Fruit fly (Drosophila melanogaster) whole organism, embryonic: Measurements from ENCODE around the gene Atac2.
A peak's percentile ranks its signal among the peaks of the same experiment; 100 is the strongest.

Experiments
- Atf3 ChIP-seq: fragments of 200-800 bp; sonication (Bioruptor generic); optimal IDR thresholded peaks from 3 replicates; lab custom pipeline; 2016; ENCODE audit warnings: missing biosample characterization, missing genetic modification characterization
- Atf6 ChIP-seq: fragments of 200-800 bp; sonication (Bioruptor generic); IDR thresholded peaks from 2 replicates; pipeline ENCODE4 v1.3.6; 2022; ENCODE audit warnings: missing biosample characterization, missing genetic modification characterization
- B-H1 ChIP-seq: fragments of 200-800 bp; sonication (Bioruptor generic); IDR thresholded peaks from 3 replicates; pipeline ENCODE4 v1.3.6; 2022; ENCODE audit warnings: missing biosample characterization, missing genetic modification characterization
- CG11398 ChIP-seq: fragments of 200-800 bp; sonication (Bioruptor generic); optimal IDR thresholded peaks from 2 replicates; lab custom pipeline; 2016; ENCODE audit warnings: missing biosample characterization, missing genetic modification characterization
- CG11696 ChIP-seq: fragments of 200-800 bp; sonication (Bioruptor generic); IDR thresholded peaks from 2 replicates; pipeline ENCODE4 v1.3.6; 2022; ENCODE audit warnings: missing biosample characterization, missing genetic modification characterization
- CG11723 ChIP-seq: fragments of 200-800 bp; sonication (Bioruptor generic); optimal IDR thresholded peaks from 2 replicates; lab custom pipeline; 2017; ENCODE audit warnings: missing biosample characterization, mild to moderate bottlenecking, missing genetic modification characterization
- CG13424 ChIP-seq: fragments of 200-800 bp; sonication (Bioruptor generic); optimal IDR thresholded peaks from 2 replicates; lab custom pipeline; 2019; ENCODE audit warnings: missing biosample characterization, mild to moderate bottlenecking, missing genetic modification characterization, moderate library complexity
- CG1529 ChIP-seq: fragments of 200-800 bp; sonication (Bioruptor generic); optimal IDR thresholded peaks from 3 replicates; lab custom pipeline; 2018; ENCODE audit warnings: missing biosample characterization, missing genetic modification characterization
- CG17568 ChIP-seq: fragments of 200-800 bp; sonication (Bioruptor generic); optimal IDR thresholded peaks from 2 replicates; lab custom pipeline; 2018; ENCODE audit warnings: missing biosample characterization, mild to moderate bottlenecking, missing genetic modification characterization, moderate library complexity
- CG4854 ChIP-seq: fragments of 200-800 bp; sonication (Bioruptor generic); optimal IDR thresholded peaks from 2 replicates; lab custom pipeline; 2016; ENCODE audit warnings: missing biosample characterization, missing genetic modification characterization, inconsistent platforms
- CG5180 ChIP-seq: fragments of 200-800 bp; sonication (Bioruptor generic); optimal IDR thresholded peaks from 3 replicates; lab custom pipeline; 2017; ENCODE audit warnings: missing biosample characterization, missing genetic modification characterization, mild to moderate bottlenecking, moderate library complexity, missing genetic modification reagents
- CG5953 ChIP-seq: fragments of 200-800 bp; sonication (Bioruptor generic); IDR thresholded peaks from 2 replicates; pipeline ENCODE4 v1.3.6; 2022; ENCODE audit warnings: missing biosample characterization, missing genetic modification characterization
- CG7271 ChIP-seq: fragments of 200-800 bp; sonication (Bioruptor generic); optimal IDR thresholded peaks from 2 replicates; lab custom pipeline; 2018; ENCODE audit warnings: missing biosample characterization, mild to moderate bottlenecking, missing genetic modification characterization, moderate library complexity
- CG7786 ChIP-seq: fragments of 200-800 bp; sonication (Bioruptor generic); optimal IDR thresholded peaks from 2 replicates; lab custom pipeline; 2016; ENCODE audit warnings: missing biosample characterization, missing genetic modification characterization
- CG7963 ChIP-seq: fragments of 200-800 bp; sonication (Bioruptor generic); IDR thresholded peaks from 3 replicates; pipeline ENCODE4 v1.3.6; 2022; ENCODE audit warnings: missing biosample characterization, missing genetic modification characterization; ENCODE audit not compliant: partially characterized antibody
- CG8478 ChIP-seq: fragments of >200 bp; optimal IDR thresholded peaks from 2 replicates; lab custom pipeline; 2018
- CG9727 ChIP-seq: fragments of 200-800 bp; sonication (Bioruptor generic); optimal IDR thresholded peaks from 3 replicates; lab custom pipeline; 2017; ENCODE audit warnings: missing biosample characterization, mild to moderate bottlenecking, missing genetic modification characterization
- CHES-1-like ChIP-seq: fragments of 200-800 bp; sonication (Bioruptor generic); optimal IDR thresholded peaks from 2 replicates; lab custom pipeline; 2016; ENCODE audit warnings: missing biosample characterization, missing genetic modification characterization
- Dip3 ChIP-seq: fragments of 200-800 bp; sonication (Bioruptor generic); optimal IDR thresholded peaks from 3 replicates; lab custom pipeline; 2016; ENCODE audit warnings: missing biosample characterization, missing genetic modification characterization
- E2f2 ChIP-seq: fragments of 200-800 bp; sonication (Bioruptor generic); IDR thresholded peaks from 2 replicates; pipeline ENCODE4 v1.3.6; 2022; ENCODE audit warnings: missing biosample characterization, missing genetic modification characterization
- Fer1 ChIP-seq: fragments of 200-800 bp; sonication (Bioruptor generic); optimal IDR thresholded peaks from 2 replicates; lab custom pipeline; 2017; ENCODE audit warnings: missing biosample characterization, mild to moderate bottlenecking, missing genetic modification characterization
- GATAe ChIP-seq: fragments of 200-800 bp; sonication (Bioruptor generic); conservative IDR thresholded peaks from 2 replicates; pipeline ENCODE4 v1.3.6; 2022; ENCODE audit warnings: missing biosample characterization, missing genetic modification characterization
- HLHmδ ChIP-seq: fragments of 200-800 bp; sonication (Bioruptor generic); optimal IDR thresholded peaks from 2 replicates; lab custom pipeline; 2018; ENCODE audit warnings: missing biosample characterization, mild to moderate bottlenecking, missing genetic modification characterization, moderate library complexity
- HmgD ChIP-seq: fragments of 200-800 bp; sonication (Bioruptor generic); optimal IDR thresholded peaks from 3 replicates; lab custom pipeline; 2016; ENCODE audit warnings: missing biosample characterization, missing genetic modification characterization
- Hmr ChIP-seq: fragments of 200-800 bp; sonication (Bioruptor generic); optimal IDR thresholded peaks from 3 replicates; lab custom pipeline; 2017; ENCODE audit warnings: mild to moderate bottlenecking, missing biosample characterization, missing genetic modification reagents, missing genetic modification characterization
- Hr51 ChIP-seq, 2 experiments: fragments of 200-800 bp; sonication (Bioruptor generic); optimal IDR thresholded peaks; 2 replicates in 1 of 2; 3 replicates in 1 of 2; lab custom pipeline; 2016 to 2018; ENCODE audit warnings: missing biosample characterization in 2 of 2, missing genetic modification characterization in 2 of 2, mild to moderate bottlenecking in 1 of 2, moderate library complexity in 1 of 2
- Jarid2 ChIP-seq: fragments of 200-800 bp; sonication (Bioruptor generic); optimal IDR thresholded peaks from 3 replicates; lab custom pipeline; 2017; ENCODE audit warnings: mild to moderate bottlenecking, missing biosample characterization, missing genetic modification reagents, missing genetic modification characterization
- Mad ChIP-seq: fragments of 200-800 bp; sonication (Bioruptor generic); optimal IDR thresholded peaks from 2 replicates; lab custom pipeline; 2016; ENCODE audit warnings: missing biosample characterization, missing genetic modification characterization
- Taf1 ChIP-seq: fragments of 200-800 bp; sonication (Bioruptor generic); IDR thresholded peaks from 2 replicates; pipeline ENCODE4 v1.3.6; 2022; ENCODE audit warnings: missing biosample characterization, missing genetic modification characterization
- ac ChIP-seq: fragments of 200-800 bp; sonication (Bioruptor generic); optimal IDR thresholded peaks from 3 replicates; lab custom pipeline; 2017; ENCODE audit warnings: missing biosample characterization, mild to moderate bottlenecking, missing genetic modification characterization
- corto ChIP-seq: fragments of 200-800 bp; sonication (Bioruptor generic); optimal IDR thresholded peaks from 2 replicates; lab custom pipeline; 2016; ENCODE audit warnings: missing biosample characterization, mild to moderate bottlenecking, missing genetic modification characterization, moderate library complexity
- crp ChIP-seq, 2 experiments: fragments of 200-800 bp; sonication (Bioruptor generic); optimal IDR thresholded peaks; 2 replicates in 1 of 2; 3 replicates in 1 of 2; lab custom pipeline; 2017; ENCODE audit warnings: missing biosample characterization in 2 of 2, missing genetic modification characterization in 2 of 2, mild to moderate bottlenecking in 1 of 2, moderate library complexity in 1 of 2
- dimm ChIP-seq: fragments of 200-800 bp; sonication (Bioruptor generic); IDR thresholded peaks from 2 replicates; pipeline ENCODE4 v1.3.6; 2022; ENCODE audit warnings: missing biosample characterization, missing genetic modification characterization
- fd64A ChIP-seq: fragments of 200-800 bp; sonication (Bioruptor generic); optimal IDR thresholded peaks from 3 replicates; lab custom pipeline; 2018; ENCODE audit warnings: missing biosample characterization, mild to moderate bottlenecking, missing genetic modification characterization
- gcm ChIP-seq: fragments of 200-800 bp; sonication (Bioruptor generic); optimal IDR thresholded peaks from 2 replicates; lab custom pipeline; 2019; ENCODE audit warnings: missing biosample characterization, mild to moderate bottlenecking, missing genetic modification characterization, moderate library complexity
- gsb ChIP-seq: fragments of 200-800 bp; sonication (Bioruptor generic); IDR thresholded peaks from 2 replicates; pipeline ENCODE4 v1.3.6; 2022; ENCODE audit warnings: missing biosample characterization, missing genetic modification characterization
- jigr1 ChIP-seq: fragments of 200-800 bp; sonication (Bioruptor generic); IDR thresholded peaks from 3 replicates; pipeline ENCODE4 v1.3.6; 2022; ENCODE audit warnings: missing biosample characterization, missing genetic modification characterization
- kah ChIP-seq: fragments of 200-800 bp; sonication (Bioruptor generic); optimal IDR thresholded peaks from 2 replicates; lab custom pipeline; 2018; ENCODE audit warnings: missing biosample characterization, mild to moderate bottlenecking, missing genetic modification characterization
- lab ChIP-seq: fragments of 200-800 bp; sonication (Bioruptor generic); optimal IDR thresholded peaks from 3 replicates; lab custom pipeline; 2017; ENCODE audit warnings: missing biosample characterization, missing genetic modification characterization, mild to moderate bottlenecking, moderate library complexity, missing genetic modification reagents
- lilli ChIP-seq: fragments of 200-800 bp; sonication (Bioruptor generic); optimal IDR thresholded peaks from 3 replicates; lab custom pipeline; 2016; ENCODE audit warnings: missing biosample characterization, missing genetic modification characterization
- mirr ChIP-seq: fragments of 200-800 bp; sonication (Bioruptor generic); optimal IDR thresholded peaks from 3 replicates; lab custom pipeline; 2018; ENCODE audit warnings: missing biosample characterization, mild to moderate bottlenecking, missing genetic modification characterization
- pros ChIP-seq: fragments of 200-800 bp; sonication (Bioruptor generic); optimal IDR thresholded peaks from 3 replicates; lab custom pipeline; 2019; ENCODE audit warnings: missing biosample characterization, mild to moderate bottlenecking, missing genetic modification characterization, moderate library complexity
- sens ChIP-seq: fragments of 200-800 bp; sonication (Bioruptor generic); peaks from one replicate; lab custom pipeline; 2016; ENCODE audit warnings: missing biosample characterization, missing genetic modification characterization
- sens-2 ChIP-seq: fragments of 200-800 bp; sonication (Bioruptor generic); IDR thresholded peaks from 2 replicates; pipeline ENCODE4 v1.3.6; 2022; ENCODE audit warnings: missing biosample characterization, missing genetic modification characterization
- sisA ChIP-seq: fragments of 200-800 bp; sonication (Bioruptor generic); IDR thresholded peaks from 2 replicates; pipeline ENCODE4 v1.3.6; 2022; ENCODE audit warnings: missing biosample characterization, missing genetic modification characterization
- tgo ChIP-seq: fragments of 200-800 bp; sonication (Bioruptor generic); IDR thresholded peaks from 3 replicates; pipeline ENCODE4 v1.3.6; 2022; ENCODE audit warnings: missing biosample characterization, missing genetic modification characterization
- tio ChIP-seq: fragments of 200-800 bp; sonication (Bioruptor generic); optimal IDR thresholded peaks from 2 replicates; lab custom pipeline; 2017; ENCODE audit warnings: missing biosample characterization, missing genetic modification characterization, inconsistent platforms
- unc-4 ChIP-seq: fragments of 200-800 bp; sonication (Bioruptor generic); IDR thresholded peaks from 2 replicates; pipeline ENCODE4 v1.3.6; 2022; ENCODE audit warnings: missing biosample characterization, missing genetic modification characterization; ENCODE audit not compliant: partially characterized antibody
- wek ChIP-seq: fragments of 200-800 bp; sonication (Bioruptor generic); optimal IDR thresholded peaks from 3 replicates; lab custom pipeline; 2018; ENCODE audit warnings: missing biosample characterization, mild to moderate bottlenecking, missing genetic modification characterization, moderate library complexity
- z ChIP-seq: fragments of 200-800 bp; sonication (Bioruptor generic); IDR thresholded peaks from 3 replicates; pipeline ENCODE4 v1.3.6; 2022; ENCODE audit warnings: missing biosample characterization, missing genetic modification characterization
- zf30C ChIP-seq: fragments of 200-800 bp; sonication (Bioruptor generic); optimal IDR thresholded peaks from 3 replicates; lab custom pipeline; 2018; ENCODE audit warnings: missing biosample characterization, mild to moderate bottlenecking, missing genetic modification characterization

The Atac2 gene

DNA sequence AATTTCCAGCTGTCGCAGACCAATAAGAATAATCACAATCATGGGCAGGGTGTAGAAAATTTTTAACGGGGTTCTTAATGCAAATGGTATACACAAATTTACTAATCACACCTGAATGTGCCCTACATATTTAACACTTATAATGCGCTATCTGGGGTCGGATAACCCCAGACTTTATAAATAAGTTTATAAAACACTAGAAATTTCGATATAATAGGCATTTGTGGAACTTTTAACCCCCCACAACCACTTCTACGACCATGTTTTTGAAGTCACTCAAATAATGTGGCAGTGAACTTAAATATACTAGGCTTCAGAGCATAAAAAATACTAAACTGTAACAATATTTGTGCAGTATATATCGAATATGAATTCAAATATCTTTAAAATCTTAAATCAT, 7.1 kb downstream of the Atac2 start, which contains the start of gene CG10413 (continued):
- TF ChIP-seq Fer1 (peak; percentile 99), Taf1 (GFP tag; lab: Robert Waterston, UW) (peak; percentile 97), pros (GFP tag; lab: Kevin White, UChicago) (peak; percentile 80), CG5953 (GFP tag; lab: Robert Waterston, UW) (peak; percentile 87), CG11696 (GFP tag; lab: Robert Waterston, UW) (peak; percentile 90), corto (GFP tag; lab: Kevin White, UChicago) (peak; percentile 96), CG13424 (tag; lab: Kevin White, UChicago) (peak; percentile 99), unc-4 (peak; percentile 51; the same call in 1 of the 2 replicates), ac (GFP tag; lab: Kevin White, UChicago) (peak; percentile 96), gcm (peak; percentile 98), zf30C (GFP tag; lab: Kevin White, UChicago) (peak; percentile 60), CG4854 (GFP tag; lab: Kevin White, UChicago) (peak; percentile 97), jigr1 (GFP tag; lab: Robert Waterston, UW) (peak; percentile 94), gsb (GFP tag; lab: Robert Waterston, UW) (peak; percentile 95), CG1529 (GFP tag; lab: Kevin White, UChicago) (peak; percentile 96), B-H1 (GFP tag; lab: Robert Waterston, UW) (peak; percentile 95), CG7271 (peak; percentile 95), Mad (peak; percentile 97), GATAe (GFP tag; lab: Robert Waterston, UW) (peak; percentile 90), fd64A (GFP tag; lab: Kevin White, UChicago) (peak; percentile 92), lab (peak; percentile 99), sisA (peak; percentile 98), Atf3 (GFP tag; lab: Kevin White, UChicago) (peak; percentile 97), Hmr (GFP tag; lab: Kevin White, UChicago) (peak; percentile 98), Jarid2 (peak; percentile 79), tgo (GFP tag; lab: Robert Waterston, UW) (peak; percentile 98), lilli (GFP tag; lab: Kevin White, UChicago) (peak; percentile 99), CG7786 (GFP tag; lab: Kevin White, UChicago) (peak; percentile 98), tio (peak; percentile 98), sens (GFP tag; lab: Kevin White, UChicago) (peak; percentile 100), CG5180 (GFP tag; lab: Kevin White, UChicago) (peak; percentile 90), mirr (GFP tag; lab: Kevin White, UChicago) (peak; percentile 98), crp (GFP tag; optimal IDR thresholded peaks at IDR 0.05; lab: Kevin White, UChicago) (peak; percentile 43 to 79), z (GFP tag; lab: Robert Waterston, UW) (peak; percentile 66; the same call in 2 of the 3 replicates), E2f2 (GFP tag; lab: Robert Waterston, UW) (peak; percentile 86), dimm (peak; percentile 92), Atf6 (GFP tag; lab: Robert Waterston, UW) (peak; percentile 98), CG9727 (GFP tag; lab: Kevin White, UChicago) (peak; percentile 96), kah (GFP tag; lab: Kevin White, UChicago) (peak; percentile 95), Hr51 (GFP tag; optimal IDR thresholded peaks at IDR 0.05; lab: Kevin White, UChicago) (peak; percentile 98), wek (GFP tag; lab: Kevin White, UChicago) (peak; percentile 93), CG8478 (lab: Kevin White, UChicago) (no peak), CHES-1-like (peak; percentile 98), sens-2 (GFP tag; lab: Robert Waterston, UW) (peak; percentile 81), CG11398 (GFP tag; lab: Kevin White, UChicago) (peak; percentile 94), CG7963 (GFP tag; lab: Robert Waterston, UW) (no peak), CG17568 (GFP tag; lab: Kevin White, UChicago) (peak; percentile 97), Dip3 (GFP tag; lab: Kevin White, UChicago) (peak; percentile 97), HLHmδ (GFP tag; lab: Kevin White, UChicago) (no peak), CG11723 (GFP tag; lab: Kevin White, UChicago) (peak; percentile 96), HmgD (GFP tag; lab: Kevin White, UChicago) (peak; percentile 97)
